Worm (Caenorhabditis elegans) whole organism, L1 larva: ENCODE data around the gene C23H4.8.

ENCODE experiments used
- aly-2 ChIP-seq: fragments of 150-350 bp; optimal IDR thresholded peaks from 2 replicates; lab custom pipeline; 2014; ENCODE audit warnings: missing biosample characterization, missing genetic modification characterization
- ceh-88 ChIP-seq: fragments of 200-800 bp; sonication (Bioruptor generic); IDR thresholded peaks from 2 replicates; pipeline ENCODE4 v1.3.6; 2022; ENCODE audit warnings: missing genetic modification characterization, missing compliant biosample characterization
- elt-3 ChIP-seq, 6 experiments: fragments of 150-350 bp in 1 of 6; sonication (generic microtip); optimal IDR thresholded peaks; 2 replicates each; lab custom pipeline; 2017 to 2018; ENCODE audit warnings: missing biosample characterization in 6 of 6, missing genetic modification characterization in 6 of 6, inconsistent platforms in 1 of 6
- hpl-2 ChIP-seq: fragments of 150-350 bp; optimal IDR thresholded peaks from 2 replicates; lab custom pipeline; 2014; ENCODE audit warnings: missing biosample characterization, missing genetic modification reagents, missing genetic modification characterization
- lin-14 ChIP-seq: fragments of 200-800 bp; sonication (Bioruptor generic); optimal IDR thresholded peaks from 2 replicates; lab custom pipeline; 2018; ENCODE audit warnings: mild to moderate bottlenecking, missing genetic modification characterization, moderate library complexity, missing compliant biosample characterization
- lin-39 ChIP-seq: fragments of 150-350 bp; optimal IDR thresholded peaks from 2 replicates; lab custom pipeline; 2014; ENCODE audit warnings: missing biosample characterization, missing genetic modification reagents, missing genetic modification characterization
- lsy-2 ChIP-seq, 2 experiments: fragments of 150-350 bp; optimal IDR thresholded peaks; 2 replicates each; lab custom pipeline; 2014; ENCODE audit warnings: missing biosample characterization in 2 of 2, missing genetic modification characterization in 2 of 2
- nhr-11 ChIP-seq: fragments of 150-350 bp; optimal IDR thresholded peaks from 2 replicates; lab custom pipeline; 2014; ENCODE audit warnings: missing biosample characterization, missing genetic modification characterization
- skn-1 ChIP-seq: fragments of 150-350 bp; optimal IDR thresholded peaks from 2 replicates; lab custom pipeline; 2014; ENCODE audit warnings: missing biosample characterization, missing genetic modification characterization
- unc-130 ChIP-seq: fragments of 150-350 bp; optimal IDR thresholded peaks from 2 replicates; lab custom pipeline; 2017; ENCODE audit warnings: missing biosample characterization, missing genetic modification characterization, inconsistent platforms

ce11 chrX:12230357-12230756 lies 13.3 kb downstream of the C23H4.8 start:
- no peak for TF ChIP-seq ceh-88 (GFP tag; lab: Robert Waterston, UW)
- TF ChIP-seq lsy-2 (tag; optimal IDR thresholded peaks at IDR 0.05; lab: Kevin White, UChicago), result no peak
- no peak for TF ChIP-seq nhr-11 (tag; lab: Kevin White, UChicago)
- TF ChIP-seq skn-1 (tag; lab: Kevin White, UChicago), result no peak
- no peak for TF ChIP-seq hpl-2 (GFP tag; lab: Kevin White, UChicago)
- TF ChIP-seq lin-39 (tag; lab: Kevin White, UChicago), result no peak
- no peak for TF ChIP-seq aly-2 (tag; lab: Kevin White, UChicago)
- TF ChIP-seq lin-14, result no peak
- no peak for TF ChIP-seq unc-130 (tag; lab: Kevin White, UChicago)
- TF ChIP-seq elt-3 (tag; optimal IDR thresholded peaks at IDR 0.05; lab: Kevin White, UChicago), result no peak
